Worm (Caenorhabditis elegans) whole organism, L3 larva: Measurements from ENCODE around the gene bath-42.

Experiments used
- ama-1 ChIP-seq: fragments of 150-350 bp; optimal IDR thresholded peaks from 2 replicates; lab custom pipeline; 2018
- jun-1 ChIP-seq: fragments of 150-350 bp; optimal IDR thresholded peaks from 2 replicates; lab custom pipeline; 2014; ENCODE audit warnings: missing biosample characterization, missing genetic modification reagents, missing genetic modification characterization
- mdl-1 ChIP-seq: fragments of 150-350 bp; optimal IDR thresholded peaks from 2 replicates; lab custom pipeline; 2014; ENCODE audit warnings: missing biosample characterization, missing genetic modification characterization
- nhr-11 ChIP-seq: fragments of 150-350 bp; optimal IDR thresholded peaks from 2 replicates; lab custom pipeline; 2014; ENCODE audit warnings: missing biosample characterization, missing genetic modification characterization
- nhr-28 ChIP-seq: fragments of 150-350 bp; optimal IDR thresholded peaks from 2 replicates; lab custom pipeline; 2014; ENCODE audit warnings: missing biosample characterization, missing genetic modification characterization
- nhr-77 ChIP-seq: fragments of 150-350 bp; optimal IDR thresholded peaks from 2 replicates; lab custom pipeline; 2014; ENCODE audit warnings: missing biosample characterization, missing genetic modification characterization
- unc-62 ChIP-seq: fragments of 150-350 bp; sonication (generic microtip); optimal IDR thresholded peaks from 4 replicates; lab custom pipeline; 2014; ENCODE audit warnings: missing biosample characterization, missing genetic modification reagents, missing genetic modification characterization
- ztf-11 ChIP-seq: fragments of 150-350 bp; optimal IDR thresholded peaks from 2 replicates; lab custom pipeline; 2014; ENCODE audit warnings: missing biosample characterization, missing genetic modification characterization

ce11 chrIII:8191695-8192094, 28.5 kb upstream of the bath-42 start, which contains the start of gene C50C3.1:
- TF ChIP-seq jun-1 (no peak), ama-1 (lab: Kevin White, UChicago) (no peak), nhr-28 (tag; lab: Kevin White, UChicago) (no peak), nhr-77 (no peak), ztf-11 (tag; lab: Kevin White, UChicago) (no peak), nhr-11 (no peak), unc-62 (GFP tag; lab: Kevin White, UChicago) (no peak), mdl-1 (tag; lab: Kevin White, UChicago) (no peak)
